Fruit fly (Drosophila melanogaster) whole organism, embryonic: Measurements from ENCODE around the gene CG13876.

ENCODE experiments used
- ATbp ChIP-seq: fragments of 200-800 bp; sonication (Bioruptor generic); optimal IDR thresholded peaks from 2 replicates; lab custom pipeline; 2017; ENCODE audit warnings: missing biosample characterization, mild to moderate bottlenecking, missing genetic modification characterization, missing genetic modification reagents
- Adf1 ChIP-seq: fragments of 200-800 bp; sonication (Bioruptor generic); IDR thresholded peaks from 2 replicates; pipeline ENCODE4 v1.3.6; 2022; ENCODE audit warnings: missing biosample characterization, missing genetic modification characterization
- Asciz ChIP-seq: fragments of 200-800 bp; sonication (Bioruptor generic); optimal IDR thresholded peaks from 2 replicates; lab custom pipeline; 2017; ENCODE audit warnings: missing biosample characterization, mild to moderate bottlenecking, missing genetic modification characterization, missing genetic modification reagents
- Atf3 ChIP-seq: fragments of 200-800 bp; sonication (Bioruptor generic); optimal IDR thresholded peaks from 3 replicates; lab custom pipeline; 2016; ENCODE audit warnings: missing biosample characterization, missing genetic modification characterization
- Awh ChIP-seq: fragments of 200-800 bp; sonication (Bioruptor generic); IDR thresholded peaks from 2 replicates; pipeline ENCODE4, ENCODE4 v1.3.6; 2022; ENCODE audit warnings: missing biosample characterization, missing genetic modification characterization
- Blimp-1 ChIP-seq: fragments of 200-800 bp; sonication (Bioruptor generic); optimal IDR thresholded peaks from 3 replicates; lab custom pipeline; 2018; ENCODE audit warnings: missing biosample characterization, missing genetic modification characterization, mild to moderate bottlenecking, moderate library complexity, missing genetic modification reagents
- CG11247 ChIP-seq: fragments of 200-800 bp; sonication (Bioruptor generic); IDR thresholded peaks from 2 replicates; pipeline ENCODE4 v1.3.6; 2022; ENCODE audit warnings: missing biosample characterization, missing genetic modification characterization
- CG11723 ChIP-seq: fragments of 200-800 bp; sonication (Bioruptor generic); optimal IDR thresholded peaks from 2 replicates; lab custom pipeline; 2017; ENCODE audit warnings: missing biosample characterization, mild to moderate bottlenecking, missing genetic modification characterization
- CG12391 ChIP-seq: fragments of 200-800 bp; sonication (Bioruptor generic); optimal IDR thresholded peaks from 3 replicates; lab custom pipeline; 2018; ENCODE audit warnings: missing biosample characterization, mild to moderate bottlenecking, missing genetic modification characterization, moderate library complexity
- CG13424 ChIP-seq: fragments of 200-800 bp; sonication (Bioruptor generic); optimal IDR thresholded peaks from 2 replicates; lab custom pipeline; 2019; ENCODE audit warnings: missing biosample characterization, mild to moderate bottlenecking, missing genetic modification characterization, moderate library complexity
- CG14710 ChIP-seq: fragments of 200-800 bp; sonication (Bioruptor generic); optimal IDR thresholded peaks from 3 replicates; lab custom pipeline; 2019; ENCODE audit warnings: missing biosample characterization, mild to moderate bottlenecking, missing genetic modification characterization, moderate library complexity
- CG14860 ChIP-seq: fragments of 200-800 bp; sonication (Bioruptor generic); IDR thresholded peaks from 3 replicates; pipeline ENCODE4 v1.3.6; 2022; ENCODE audit warnings: missing biosample characterization, missing genetic modification characterization; ENCODE audit not compliant: partially characterized antibody
- CG15073 ChIP-seq: fragments of 200-800 bp; sonication (Bioruptor generic); optimal IDR thresholded peaks from 2 replicates; lab custom pipeline; 2016; ENCODE audit warnings: missing biosample characterization, missing genetic modification characterization
- CG15696 ChIP-seq: fragments of 200-800 bp; sonication (Bioruptor generic); optimal IDR thresholded peaks from 2 replicates; lab custom pipeline; 2019; ENCODE audit warnings: missing biosample characterization, mild to moderate bottlenecking, missing genetic modification characterization, moderate library complexity
- CG18599 ChIP-seq: fragments of 200-800 bp; sonication (Bioruptor generic); optimal IDR thresholded peaks from 3 replicates; lab custom pipeline; 2017; ENCODE audit warnings: missing biosample characterization, missing genetic modification characterization, mild to moderate bottlenecking, moderate library complexity, missing genetic modification reagents
- CG31388 ChIP-seq: fragments of 200-800 bp; sonication (Bioruptor generic); optimal IDR thresholded peaks from 2 replicates; lab custom pipeline; 2016; ENCODE audit warnings: missing biosample characterization, missing genetic modification characterization
- CG31441 ChIP-seq: fragments of 200-800 bp; sonication (Bioruptor generic); IDR thresholded peaks from 2 replicates; pipeline ENCODE4 v1.3.6; 2022; ENCODE audit warnings: missing biosample characterization, missing genetic modification characterization
- CG3847 ChIP-seq: fragments of 200-800 bp; sonication (Bioruptor generic); IDR thresholded peaks from 2 replicates; pipeline ENCODE4 v1.3.6; 2022; ENCODE audit warnings: missing biosample characterization, missing genetic modification characterization
- CG4424 ChIP-seq: fragments of 200-800 bp; sonication (Bioruptor generic); optimal IDR thresholded peaks from 3 replicates; lab custom pipeline; 2016; ENCODE audit warnings: missing biosample characterization, missing genetic modification characterization
- CG6175 ChIP-seq: fragments of 200-800 bp; sonication (Bioruptor generic); IDR thresholded peaks from 3 replicates; pipeline ENCODE4 v1.3.6; 2022; ENCODE audit warnings: missing biosample characterization, missing genetic modification characterization
- CG9932 ChIP-seq: fragments of 200-800 bp; sonication (Bioruptor generic); IDR thresholded peaks from 2 replicates; pipeline ENCODE4 v1.3.6; 2022; ENCODE audit warnings: missing biosample characterization, missing genetic modification characterization
- Doc3 ChIP-seq: fragments of 200-800 bp; sonication (Bioruptor generic); IDR thresholded peaks from 3 replicates; pipeline ENCODE4 v1.3.6; 2022; ENCODE audit warnings: missing biosample characterization, missing genetic modification characterization; ENCODE audit not compliant: partially characterized antibody
- Eip74EF ChIP-seq, 2 experiments: fragments of 200-800 bp in 1 of 2; fragments of >200 bp in 1 of 2; sonication (Bioruptor generic) in 1 of 2; optimal IDR thresholded peaks; 2 replicates each; lab custom pipeline; 2017 to 2019; ENCODE audit warnings: missing biosample characterization in 2 of 2, missing genetic modification characterization in 2 of 2, mild to moderate bottlenecking in 1 of 2, moderate library complexity in 1 of 2
- Ets97D ChIP-seq: fragments of 200-800 bp; sonication (Bioruptor generic); optimal IDR thresholded peaks from 3 replicates; lab custom pipeline; 2016; ENCODE audit warnings: missing biosample characterization, missing genetic modification characterization
- GATAe ChIP-seq: fragments of 200-800 bp; sonication (Bioruptor generic); conservative IDR thresholded peaks from 2 replicates; pipeline ENCODE4 v1.3.6; 2022; ENCODE audit warnings: missing biosample characterization, missing genetic modification characterization
- Hsf ChIP-seq: fragments of 200-800 bp; sonication (Bioruptor generic); optimal IDR thresholded peaks from 3 replicates; lab custom pipeline; 2016; ENCODE audit warnings: missing biosample characterization, missing genetic modification characterization
- MESR4 ChIP-seq: fragments of 200-800 bp; sonication (Bioruptor generic); optimal IDR thresholded peaks from 2 replicates; lab custom pipeline; 2018; ENCODE audit warnings: missing biosample characterization, mild to moderate bottlenecking, missing genetic modification characterization, moderate library complexity
- Med ChIP-seq: fragments of 200-800 bp; sonication (Bioruptor generic); peaks from one replicate; lab custom pipeline; 2016; ENCODE audit warnings: missing biosample characterization, missing genetic modification characterization, mild to moderate bottlenecking, inconsistent platforms, moderate library complexity
- Optix ChIP-seq: fragments of 200-800 bp; sonication (Bioruptor generic); IDR thresholded peaks from 3 replicates; pipeline ENCODE4 v1.3.6; 2022; ENCODE audit warnings: missing biosample characterization, missing genetic modification characterization
- Xrp1 ChIP-seq: fragments of 200-800 bp; sonication (Bioruptor generic); IDR thresholded peaks from 2 replicates; pipeline ENCODE4 v1.3.6; 2022; ENCODE audit warnings: missing biosample characterization, missing genetic modification characterization
- ap ChIP-seq: fragments of 200-800 bp; sonication (Bioruptor generic); IDR thresholded peaks from 2 replicates; pipeline ENCODE4 v1.3.6; 2022; ENCODE audit warnings: missing biosample characterization, missing genetic modification characterization
- ash1 ChIP-seq: fragments of 200-800 bp; sonication (Bioruptor generic); optimal IDR thresholded peaks from 2 replicates; lab custom pipeline; 2018; ENCODE audit warnings: missing biosample characterization, mild to moderate bottlenecking, missing genetic modification characterization
- bcd ChIP-seq: fragments of 200-800 bp; sonication (Bioruptor generic); optimal IDR thresholded peaks from 2 replicates; lab custom pipeline; 2017; ENCODE audit warnings: missing biosample characterization, mild to moderate bottlenecking, missing genetic modification characterization
- bsh ChIP-seq, 2 experiments: fragments of 200-800 bp; sonication (Bioruptor generic); optimal IDR thresholded peaks; 2 replicates each; lab custom pipeline; 2017 to 2018; ENCODE audit warnings: mild to moderate bottlenecking in 2 of 2, missing biosample characterization in 2 of 2, missing genetic modification characterization in 2 of 2, moderate library complexity in 1 of 2
- chn ChIP-seq: fragments of 200-800 bp; sonication (Bioruptor generic); optimal IDR thresholded peaks from 2 replicates; lab custom pipeline; 2016; ENCODE audit warnings: missing biosample characterization, missing genetic modification characterization
- fd64A ChIP-seq: fragments of 200-800 bp; sonication (Bioruptor generic); optimal IDR thresholded peaks from 3 replicates; lab custom pipeline; 2018; ENCODE audit warnings: missing biosample characterization, mild to moderate bottlenecking, missing genetic modification characterization
- jumu ChIP-seq: fragments of 200-800 bp; sonication (Bioruptor generic); optimal IDR thresholded peaks from 3 replicates; lab custom pipeline; 2016; ENCODE audit warnings: missing biosample characterization, missing genetic modification characterization
- lilli ChIP-seq: fragments of 200-800 bp; sonication (Bioruptor generic); optimal IDR thresholded peaks from 3 replicates; lab custom pipeline; 2016; ENCODE audit warnings: missing biosample characterization, missing genetic modification characterization
- lola ChIP-seq, 3 experiments: fragments of >200 bp in 2 of 3; fragments of 200-800 bp in 1 of 3; sonication (Bioruptor generic) in 1 of 3; optimal IDR thresholded peaks; 2 replicates each; lab custom pipeline; 2017 to 2019; ENCODE audit warnings: missing biosample characterization in 3 of 3, missing genetic modification characterization in 3 of 3, mild to moderate bottlenecking in 1 of 3, moderate library complexity in 1 of 3
- onecut ChIP-seq: fragments of 200-800 bp; sonication (Bioruptor generic); IDR thresholded peaks from 2 replicates; pipeline ENCODE4 v1.3.6; 2022; ENCODE audit warnings: missing biosample characterization, missing genetic modification characterization
- ranshi ChIP-seq: fragments of 200-800 bp; sonication (Bioruptor generic); IDR thresholded peaks from 2 replicates; pipeline ENCODE4 v1.3.6; 2022; ENCODE audit warnings: missing biosample characterization, missing genetic modification characterization
- ro ChIP-seq: fragments of 200-800 bp; sonication (Bioruptor generic); IDR thresholded peaks from 2 replicates; pipeline ENCODE4 v1.3.6; 2022; ENCODE audit warnings: missing biosample characterization, missing genetic modification characterization
- row ChIP-seq: fragments of 200-800 bp; sonication (Bioruptor generic); IDR thresholded peaks from 3 replicates; pipeline ENCODE4 v1.3.6; 2022; ENCODE audit warnings: missing biosample characterization, missing genetic modification characterization
- ssp ChIP-seq: fragments of 200-800 bp; sonication (Bioruptor generic); IDR thresholded peaks from 2 replicates; pipeline ENCODE4 v1.3.6; 2022; ENCODE audit warnings: missing biosample characterization, missing genetic modification characterization
- stc ChIP-seq: fragments of 200-800 bp; sonication (Bioruptor generic); IDR thresholded peaks from 2 replicates; pipeline ENCODE4 v1.3.6; 2022; ENCODE audit warnings: missing biosample characterization, missing genetic modification characterization
- tin ChIP-seq: fragments of 200-800 bp; sonication (Bioruptor generic); optimal IDR thresholded peaks from 3 replicates; lab custom pipeline; 2016; ENCODE audit warnings: missing biosample characterization, missing genetic modification characterization
- tio ChIP-seq: fragments of 200-800 bp; sonication (Bioruptor generic); optimal IDR thresholded peaks from 2 replicates; lab custom pipeline; 2017; ENCODE audit warnings: missing biosample characterization, missing genetic modification characterization, inconsistent platforms
- twi ChIP-seq: fragments of 200-800 bp; optimal IDR thresholded peaks from 2 replicates; lab custom pipeline; 2019; ENCODE audit warnings: missing biosample characterization, mild to moderate bottlenecking, missing genetic modification characterization, moderate library complexity
- zfh1 ChIP-seq: fragments of 200-800 bp; sonication (Bioruptor generic); IDR thresholded peaks from 3 replicates; pipeline ENCODE4 v1.3.6; 2022; ENCODE audit warnings: missing biosample characterization, missing genetic modification characterization

Gene CG13876

DNA sequence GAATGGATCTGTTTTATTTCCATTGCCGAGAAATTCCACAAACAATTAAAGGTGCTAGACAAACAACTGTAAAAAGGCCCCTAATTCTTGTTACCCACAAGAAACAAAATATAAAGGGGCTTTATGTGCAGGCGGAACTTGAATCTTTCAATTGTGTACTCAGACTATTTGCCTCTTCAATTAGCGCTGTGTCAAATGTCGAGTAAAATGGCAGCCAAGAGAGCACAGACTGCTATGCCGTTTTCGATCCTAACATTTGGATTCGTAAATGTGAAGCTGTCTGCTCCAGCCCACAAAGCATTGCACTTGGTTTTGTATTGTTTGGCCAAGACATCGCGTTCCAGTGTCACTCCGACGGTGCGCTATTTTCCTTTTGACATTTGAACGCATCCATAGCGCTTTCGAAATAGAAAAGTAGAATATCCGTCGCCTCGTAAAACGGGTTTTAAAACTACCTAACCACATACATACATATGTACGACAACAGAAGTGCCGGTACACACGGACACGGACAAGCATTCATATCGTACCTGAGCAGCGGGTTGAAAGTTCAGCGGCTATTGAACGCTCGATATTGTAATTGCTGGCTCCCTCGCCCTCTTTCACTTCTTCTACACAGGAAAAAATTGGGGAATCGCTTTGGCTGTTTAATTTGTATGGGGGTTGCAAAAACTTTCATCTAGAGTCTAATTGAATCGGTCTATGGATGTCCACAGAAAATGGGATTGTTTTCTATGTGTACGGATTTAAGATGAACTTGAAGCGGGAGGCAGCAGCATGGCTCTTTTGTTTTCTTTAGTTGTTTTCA, 39.7 kb upstream of the CG13876 start (continued):
- TF ChIP-seq bcd (GFP tag; lab: Kevin White, UChicago) (peak; percentile 6), ro (no peak), Eip74EF (GFP tag; optimal IDR thresholded peaks at IDR 0.05; lab: Kevin White, UChicago) (no peak), bsh (GFP tag; optimal IDR thresholded peaks at IDR 0.05; lab: Kevin White, UChicago) (peak; percentile 33 to 46), twi (no peak), Ets97D (GFP tag; lab: Kevin White, UChicago) (no peak), CG14710 (peak; percentile 2), CG14860 (GFP tag; lab: Robert Waterston, UW) (no peak), tin (GFP tag; lab: Kevin White, UChicago) (peak; percentile 17), Xrp1 (GFP tag; lab: Robert Waterston, UW) (peak; percentile 52), CG15073 (GFP tag; lab: Kevin White, UChicago) (no peak), Adf1 (GFP tag; lab: Robert Waterston, UW) (no peak), ssp (GFP tag; lab: Robert Waterston, UW) (no peak), stc (GFP tag; lab: Robert Waterston, UW) (0 out of 2 replicates have a peak, but pooled peaks have one; percentile 22), CG6175 (GFP tag; lab: Robert Waterston, UW) (no peak), row (GFP tag; lab: Robert Waterston, UW) (0 out of 3 replicates have a peak, but pooled peaks have one; percentile 24), GATAe (no peak), CG4424 (GFP tag; lab: Kevin White, UChicago) (peak; percentile 54), onecut (GFP tag; lab: Robert Waterston, UW) (0 out of 2 replicates have a peak, but pooled peaks have one; percentile 33), ATbp (GFP tag; lab: Kevin White, UChicago) (peak; percentile 1), Doc3 (GFP tag; lab: Robert Waterston, UW) (no peak), lola (GFP tag; optimal IDR thresholded peaks at IDR 0.05; lab: Kevin White, UChicago) (peak in 1 of 3 experiments; percentile 34), Hsf (no peak), zfh1 (GFP tag; lab: Robert Waterston, UW) (0 out of 3 replicates have a peak, but pooled peaks have one; percentile 40), CG11723 (GFP tag; lab: Kevin White, UChicago) (no peak), CG11247 (no peak), Asciz (GFP tag; lab: Kevin White, UChicago) (peak; percentile 31), Awh (GFP tag; lab: Robert Waterston, UW) (no peak), fd64A (GFP tag; lab: Kevin White, UChicago) (no peak), Blimp-1 (GFP tag; lab: Kevin White, UChicago) (peak; percentile 51), Optix (GFP tag; lab: Robert Waterston, UW) (no peak), MESR4 (GFP tag; lab: Kevin White, UChicago) (no peak), Atf3 (GFP tag; lab: Kevin White, UChicago) (no peak), lilli (GFP tag; lab: Kevin White, UChicago) (peak; percentile 2), Med (GFP tag; lab: Kevin White, UChicago) (peak; percentile 60), ranshi (GFP tag; lab: Robert Waterston, UW) (no peak), CG18599 (peak; percentile 50), CG13424 (tag; lab: Kevin White, UChicago) (peak; percentile 27), tio (GFP tag; lab: Kevin White, UChicago) (no peak), ap (GFP tag; lab: Robert Waterston, UW) (no peak), CG31441 (peak; percentile 30; the same call in 1 of the 2 replicates), chn (GFP tag; lab: Kevin White, UChicago) (no peak), ash1 (GFP tag; lab: Kevin White, UChicago) (no peak), CG15696 (tag; lab: Kevin White, UChicago) (no peak), CG12391 (tag; lab: Kevin White, UChicago) (peak; percentile 42), CG3847 (GFP tag; lab: Robert Waterston, UW) (no peak), CG9932 (GFP tag; lab: Robert Waterston, UW) (no peak), CG31388 (GFP tag; lab: Kevin White, UChicago) (no peak), jumu (no peak)
